Fruit fly (Drosophila melanogaster) whole organism, pupa: Measurements from ENCODE around the gene mAChR-C.

Experiments
- CG10348 ChIP-seq: fragments of 200-800 bp; sonication (Bioruptor generic); IDR thresholded peaks from 2 replicates; pipeline ENCODE4 v1.3.6; 2022; ENCODE audit warnings: missing biosample characterization, missing genetic modification characterization
- EcR ChIP-seq: fragments of 200-800 bp; sonication (Bioruptor generic); optimal IDR thresholded peaks from 3 replicates; lab custom pipeline; 2019; ENCODE audit warnings: missing biosample characterization, missing genetic modification characterization, mild to moderate bottlenecking, moderate library complexity, missing genetic modification reagents

- TF ChIP-seq CG10348 (GFP tag; lab: Robert Waterston, UW): no peak
- no peak for TF ChIP-seq EcR (GFP tag; lab: Kevin White, UChicago)
Observed at dm6 chrX:6871746-6872145, 39.3 kb upstream of the mAChR-C start.
